Fruit fly (Drosophila melanogaster) whole organism, prepupa: ENCODE data around the gene Sgs5.

ENCODE experiments used
- Eip75B ChIP-seq: fragments of 200-800 bp; sonication (Bioruptor generic); optimal IDR thresholded peaks from 3 replicates; lab custom pipeline; 2016; ENCODE audit warnings: missing biosample characterization, missing genetic modification characterization
- OdsH ChIP-seq: fragments of 200-800 bp; sonication (Bioruptor generic); optimal IDR thresholded peaks from 3 replicates; lab custom pipeline; 2016; ENCODE audit warnings: missing biosample characterization, missing genetic modification characterization
- Smox ChIP-seq: fragments of 200-800 bp; sonication (Bioruptor generic); optimal IDR thresholded peaks from 3 replicates; lab custom pipeline; 2016; ENCODE audit warnings: missing biosample characterization, missing genetic modification characterization
- Sox15 ChIP-seq: fragments of 200-800 bp; sonication (Bioruptor generic); optimal IDR thresholded peaks from 3 replicates; lab custom pipeline; 2016; ENCODE audit warnings: missing biosample characterization, missing genetic modification characterization
- lz ChIP-seq: fragments of 200-800 bp; sonication (Bioruptor generic); optimal IDR thresholded peaks from 3 replicates; lab custom pipeline; 2016; ENCODE audit warnings: missing biosample characterization, missing genetic modification characterization

DNA sequence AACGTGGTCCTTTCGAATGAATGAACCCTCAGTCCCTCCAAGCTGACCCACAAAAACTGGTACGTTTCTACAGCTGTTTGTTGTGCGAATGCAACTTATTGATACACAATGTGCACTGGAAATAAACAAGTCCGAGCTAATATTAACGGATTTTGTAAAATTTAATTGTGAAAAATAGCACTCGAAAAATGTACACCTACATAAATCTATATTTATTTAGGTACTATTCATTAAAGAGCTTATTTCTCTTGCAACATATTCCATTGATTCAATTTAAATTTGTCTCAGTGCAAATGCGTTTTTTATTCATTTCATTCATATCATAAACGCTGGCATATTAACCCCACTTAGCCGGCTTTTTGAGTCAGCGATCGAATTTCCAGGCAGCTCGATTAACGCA lies 34.0 kb upstream of the Sgs5 start:
- peak; percentile 5 for TF ChIP-seq OdsH (GFP tag; lab: Kevin White, UChicago)
- TF ChIP-seq Sox15 (GFP tag; lab: Kevin White, UChicago): no peak
- no peak for TF ChIP-seq Smox (GFP tag; lab: Kevin White, UChicago)
- TF ChIP-seq lz (GFP tag; lab: Kevin White, UChicago): no peak
- TF ChIP-seq Eip75B (GFP tag; lab: Kevin White, UChicago): no peak
